Worm (Caenorhabditis elegans) whole organism, L2 larva: Measurements from ENCODE around the gene ergi-2.

Source experiments
- F13H6.1 ChIP-seq: sonication (generic microtip); optimal IDR thresholded peaks from 2 replicates; lab custom pipeline; 2016; ENCODE audit warnings: missing genetic modification characterization, missing compliant biosample characterization
- R02D3.7 ChIP-seq: fragments of 150-350 bp; optimal IDR thresholded peaks from 2 replicates; lab custom pipeline; 2014; ENCODE audit warnings: missing biosample characterization, missing genetic modification characterization
- Y55F3AM.14 ChIP-seq: fragments of 200-800 bp; sonication (Bioruptor generic); optimal IDR thresholded peaks from 2 replicates; lab custom pipeline; 2018; ENCODE audit warnings: mild to moderate bottlenecking, missing genetic modification characterization, missing compliant biosample characterization
- ZK546.5 ChIP-seq: sonication (generic microtip); optimal IDR thresholded peaks from 2 replicates; lab custom pipeline; 2017; ENCODE audit warnings: missing biosample characterization, missing genetic modification characterization
- alr-1 ChIP-seq: fragments of 150-350 bp; optimal IDR thresholded peaks from 2 replicates; lab custom pipeline; 2014; ENCODE audit warnings: missing biosample characterization, missing genetic modification characterization
- aly-2 ChIP-seq: fragments of 150-350 bp; optimal IDR thresholded peaks from 2 replicates; lab custom pipeline; 2014; ENCODE audit warnings: missing biosample characterization, missing genetic modification characterization
- ama-1 ChIP-seq: fragments of 150-350 bp; optimal IDR thresholded peaks from 2 replicates; lab custom pipeline; 2018; ENCODE audit warnings: inconsistent platforms
- ceh-16 ChIP-seq: fragments of 150-350 bp; optimal IDR thresholded peaks from 2 replicates; lab custom pipeline; 2014; ENCODE audit warnings: missing biosample characterization, missing genetic modification characterization
- ceh-82 ChIP-seq: fragments of 150-350 bp; optimal IDR thresholded peaks from 2 replicates; lab custom pipeline; 2014; ENCODE audit warnings: missing biosample characterization, missing genetic modification characterization
- crh-2 ChIP-seq: sonication (generic microtip); optimal IDR thresholded peaks from 2 replicates; lab custom pipeline; 2017; ENCODE audit warnings: missing biosample characterization, missing genetic modification characterization
- dmd-4 ChIP-seq: sonication (generic microtip); optimal IDR thresholded peaks from 2 replicates; lab custom pipeline; 2017; ENCODE audit warnings: missing biosample characterization, missing genetic modification characterization
- egl-27 ChIP-seq: sonication (generic microtip); optimal IDR thresholded peaks from 3 replicates; lab custom pipeline; 2017; ENCODE audit warnings: missing biosample characterization, missing genetic modification reagents, missing genetic modification characterization
- elt-1 ChIP-seq: fragments of 150-350 bp; optimal IDR thresholded peaks from 2 replicates; lab custom pipeline; 2014; ENCODE audit warnings: missing biosample characterization, missing genetic modification characterization
- fos-1 ChIP-seq: fragments of 150-350 bp; optimal IDR thresholded peaks from 2 replicates; lab custom pipeline; 2014; ENCODE audit warnings: missing biosample characterization, missing genetic modification characterization
- gmeb-1 ChIP-seq: fragments of 150-350 bp; optimal IDR thresholded peaks from 2 replicates; lab custom pipeline; 2014; ENCODE audit warnings: missing biosample characterization, missing genetic modification characterization
- lin-11 ChIP-seq: fragments of 150-350 bp; sonication (generic microtip); optimal IDR thresholded peaks from 2 replicates; lab custom pipeline; 2014; ENCODE audit warnings: missing biosample characterization, missing genetic modification characterization, inconsistent platforms, mixed read lengths
- lin-13 ChIP-seq: fragments of 150-350 bp; optimal IDR thresholded peaks from 2 replicates; lab custom pipeline; 2014; ENCODE audit warnings: missing biosample characterization, missing genetic modification reagents, missing genetic modification characterization
- lin-39 ChIP-seq: fragments of 150-350 bp; optimal IDR thresholded peaks from 2 replicates; lab custom pipeline; 2014; ENCODE audit warnings: missing biosample characterization, missing genetic modification reagents, missing genetic modification characterization
- lsy-2 ChIP-seq, 2 experiments: fragments of 150-350 bp in 1 of 2; sonication (generic microtip) in 1 of 2; optimal IDR thresholded peaks; 2 replicates each; lab custom pipeline; 2014 to 2017; ENCODE audit warnings: missing biosample characterization in 2 of 2, missing genetic modification characterization in 2 of 2
- mab-5 ChIP-seq: fragments of 150-350 bp; optimal IDR thresholded peaks from 2 replicates; lab custom pipeline; 2014; ENCODE audit warnings: missing biosample characterization, missing genetic modification characterization
- mbf-1 ChIP-seq: sonication (generic microtip); optimal IDR thresholded peaks from 2 replicates; lab custom pipeline; 2017; ENCODE audit warnings: missing biosample characterization, missing genetic modification characterization
- mdl-1 ChIP-seq, 2 experiments: fragments of 150-350 bp in 1 of 2; sonication (generic microtip) in 1 of 2; optimal IDR thresholded peaks; 2 replicates each; lab custom pipeline; 2017; ENCODE audit warnings: missing biosample characterization in 2 of 2, missing genetic modification characterization in 2 of 2
- nhr-10 ChIP-seq: sonication (generic microtip); optimal IDR thresholded peaks from 2 replicates; lab custom pipeline; 2017; ENCODE audit warnings: missing biosample characterization, missing genetic modification characterization
- nhr-12 ChIP-seq: fragments of 150-350 bp; optimal IDR thresholded peaks from 2 replicates; lab custom pipeline; 2014; ENCODE audit warnings: missing biosample characterization, missing genetic modification characterization
- nhr-129 ChIP-seq: fragments of 150-350 bp; optimal IDR thresholded peaks from 2 replicates; lab custom pipeline; 2014; ENCODE audit warnings: missing biosample characterization, missing genetic modification characterization
- nhr-21 ChIP-seq: fragments of 150-350 bp; optimal IDR thresholded peaks from 2 replicates; lab custom pipeline; 2014; ENCODE audit warnings: missing biosample characterization, missing genetic modification characterization
- nhr-23 ChIP-seq: fragments of 150-350 bp; optimal IDR thresholded peaks from 2 replicates; lab custom pipeline; 2014; ENCODE audit warnings: missing biosample characterization, missing genetic modification reagents, missing genetic modification characterization
- nhr-237 ChIP-seq: fragments of 150-350 bp; optimal IDR thresholded peaks from 2 replicates; lab custom pipeline; 2014; ENCODE audit warnings: missing biosample characterization, missing genetic modification characterization
- nhr-6 ChIP-seq: fragments of 150-350 bp; optimal IDR thresholded peaks from 2 replicates; lab custom pipeline; 2014; ENCODE audit warnings: missing biosample characterization, missing genetic modification characterization
- sem-4 ChIP-seq: fragments of 150-350 bp; optimal IDR thresholded peaks from 2 replicates; lab custom pipeline; 2014; ENCODE audit warnings: missing biosample characterization, missing genetic modification reagents, missing genetic modification characterization
- skn-1 ChIP-seq: sonication (generic microtip); optimal IDR thresholded peaks from 2 replicates; lab custom pipeline; 2017; ENCODE audit warnings: missing biosample characterization, missing genetic modification characterization
- sma-3 ChIP-seq: sonication (generic microtip); optimal IDR thresholded peaks from 2 replicates; lab custom pipeline; 2016; ENCODE audit warnings: missing genetic modification reagents, missing genetic modification characterization, missing compliant biosample characterization
- snpc-4 ChIP-seq: fragments of 150-350 bp; optimal IDR thresholded peaks from 2 replicates; lab custom pipeline; 2014; ENCODE audit warnings: missing biosample characterization, missing genetic modification characterization
- unc-55 ChIP-seq: fragments of 150-350 bp; sonication (generic microtip); optimal IDR thresholded peaks from 3 replicates; lab custom pipeline; 2014; ENCODE audit warnings: missing biosample characterization, missing genetic modification reagents, missing genetic modification characterization
- unc-62 ChIP-seq: fragments of 150-350 bp; optimal IDR thresholded peaks from 2 replicates; lab custom pipeline; 2014; ENCODE audit warnings: missing biosample characterization, missing genetic modification reagents, missing genetic modification characterization
- zag-1 ChIP-seq: fragments of 150-350 bp; optimal IDR thresholded peaks from 2 replicates; lab custom pipeline; 2014; ENCODE audit warnings: missing biosample characterization, missing genetic modification characterization
- ztf-1 ChIP-seq: fragments of 200-800 bp; sonication (Bioruptor generic); conservative IDR thresholded peaks from 2 replicates; pipeline ENCODE4 v1.3.6; 2022; ENCODE audit warnings: missing genetic modification characterization, missing compliant biosample characterization
- ztf-11 ChIP-seq: sonication (generic microtip); optimal IDR thresholded peaks from 2 replicates; lab custom pipeline; 2017; ENCODE audit warnings: missing biosample characterization, missing genetic modification characterization
- ztf-4 ChIP-seq: fragments of 150-350 bp; optimal IDR thresholded peaks from 2 replicates; lab custom pipeline; 2014; ENCODE audit warnings: missing biosample characterization, missing genetic modification characterization

The ergi-2 gene

DNA sequence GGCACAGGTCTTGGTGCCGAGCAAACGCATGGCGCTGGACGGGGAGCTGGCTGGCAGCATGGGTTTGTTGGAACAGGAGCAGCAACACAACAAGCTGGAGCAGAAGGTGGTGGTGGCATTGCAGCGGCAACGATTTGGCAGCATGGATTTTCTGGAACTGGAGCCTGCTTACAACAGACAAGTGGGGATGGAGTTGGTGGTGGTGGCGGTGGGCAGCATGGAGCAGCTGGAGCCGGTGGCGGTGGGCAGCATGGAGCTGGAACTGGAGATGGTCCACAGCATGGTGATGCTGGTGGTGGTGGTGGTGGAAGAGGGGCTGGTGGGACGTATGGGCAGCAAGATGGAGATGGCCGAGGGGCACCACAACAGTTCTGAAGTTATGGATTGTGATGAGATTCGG, 46.3 kb downstream of the ergi-2 start:
- no peak for TF ChIP-seq mdl-1 (tag; optimal IDR thresholded peaks at IDR 0.05; lab: Kevin White, UChicago)
- no peak for TF ChIP-seq alr-1 (tag; lab: Kevin White, UChicago)
- no peak for TF ChIP-seq unc-55 (GFP tag; lab: Kevin White, UChicago)
- TF ChIP-seq F13H6.1 (tag; lab: Kevin White, UChicago): no peak
- no peak for TF ChIP-seq nhr-21
- no peak for TF ChIP-seq lin-39 (tag; lab: Kevin White, UChicago)

ce11 chrX:14959393-14960073, 47.6 kb downstream of the ergi-2 start:
- no peak for TF ChIP-seq dmd-4 (tag; lab: Kevin White, UChicago)
- no peak for TF ChIP-seq ztf-11
- no peak for TF ChIP-seq mbf-1 (tag; lab: Kevin White, UChicago)
- TF ChIP-seq nhr-6: no peak
- TF ChIP-seq fos-1 (tag; lab: Kevin White, UChicago): no peak
- TF ChIP-seq ceh-16 (tag; lab: Kevin White, UChicago): no peak

ce11 chrX:14958401-14958800, 48.7 kb downstream of the ergi-2 start:
- TF ChIP-seq nhr-6 (no peak), elt-1 (no peak), nhr-21 (no peak), nhr-12 (tag; lab: Kevin White, UChicago) (no peak), sma-3 (GFP tag; lab: Kevin White, UChicago) (no peak), lin-11 (no peak), snpc-4 (tag; lab: Kevin White, UChicago) (no peak), ztf-1 (GFP tag; lab: Robert Waterston, UW) (no peak), egl-27 (tag; lab: Kevin White, UChicago) (no peak), unc-55 (GFP tag; lab: Kevin White, UChicago) (no peak), lin-39 (tag; lab: Kevin White, UChicago) (no peak), dmd-4 (tag; lab: Kevin White, UChicago) (no peak), mab-5 (tag; lab: Kevin White, UChicago) (no peak), ztf-11 (no peak), mbf-1 (tag; lab: Kevin White, UChicago) (no peak), nhr-129 (tag; lab: Kevin White, UChicago) (no peak), ceh-82 (tag; lab: Kevin White, UChicago) (no peak), ceh-16 (tag; lab: Kevin White, UChicago) (no peak), lin-13 (GFP tag; lab: Kevin White, UChicago) (no peak)

- TF ChIP-seq aly-2 (tag; lab: Kevin White, UChicago) (no peak), unc-62 (GFP tag; lab: Kevin White, UChicago) (no peak), nhr-23 (tag; lab: Kevin White, UChicago) (no peak), lin-13 (GFP tag; lab: Kevin White, UChicago) (no peak), alr-1 (tag; lab: Kevin White, UChicago) (no peak), ztf-4 (no peak), ZK546.5 (tag; lab: Kevin White, UChicago) (no peak), skn-1 (tag; lab: Kevin White, UChicago) (no peak), R02D3.7 (tag; lab: Kevin White, UChicago) (no peak), zag-1 (no peak), nhr-10 (tag; lab: Kevin White, UChicago) (no peak), lsy-2 (tag; optimal IDR thresholded peaks at IDR 0.05; lab: Kevin White, UChicago) (no peak), fos-1 (tag; lab: Kevin White, UChicago) (no peak), sem-4 (tag; lab: Kevin White, UChicago) (no peak)
Observed at ce11 chrX:14957176-14957575, 49.9 kb downstream of the ergi-2 start.

DNA sequence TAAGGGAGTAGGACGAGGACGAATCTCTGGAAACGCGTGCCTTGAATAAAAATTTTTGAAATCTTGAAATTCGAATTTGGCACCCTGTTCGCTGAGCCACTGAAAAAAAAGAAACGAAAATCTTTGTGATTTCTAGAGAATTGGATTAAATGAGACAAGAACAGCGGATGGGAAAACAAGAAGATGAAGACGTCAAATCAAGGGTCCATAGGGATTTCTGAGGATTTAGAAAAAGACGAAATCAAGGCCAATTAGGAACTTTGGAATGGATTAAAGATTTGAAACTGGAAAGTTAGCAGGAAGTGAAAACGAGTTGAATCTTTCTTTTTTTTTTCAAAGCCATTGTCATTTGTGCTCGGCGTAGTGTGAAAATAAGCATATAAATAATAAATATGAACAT, 52.6 kb downstream of the ergi-2 start, which contains the start of gene pag-3:
TSS of gene pag-3 (minus strand) at position 101 of the 400 bp plus-strand sequence.
- TF ChIP-seq gmeb-1 (tag; lab: Kevin White, UChicago) (no peak), nhr-10 (tag; lab: Kevin White, UChicago) (no peak), zag-1 (no peak), Y55F3AM.14 (GFP tag; lab: Kevin White, UChicago) (no peak), crh-2 (no peak), ama-1 (lab: Kevin White, UChicago) (no peak), nhr-237 (tag; lab: Kevin White, UChicago) (no peak), ztf-1 (GFP tag; lab: Robert Waterston, UW) (no peak), mab-5 (tag; lab: Kevin White, UChicago) (no peak), lsy-2 (tag; optimal IDR thresholded peaks at IDR 0.05; lab: Kevin White, UChicago) (no peak), snpc-4 (tag; lab: Kevin White, UChicago) (no peak)
